Worm (Caenorhabditis elegans): ENCODE results near the gene C50F4.6.

Gene C50F4.6

ce11 chrV:9507742-9508141 lies 38.1 kb upstream of the C50F4.6 start, which contains the start of gene acs-14:
TSS of gene acs-14 (plus strand) at chrV:9508132.
- TF ChIP-seq snpc-4 (tag; optimal IDR thresholded peaks at IDR 0.05) (no peak), daf-16 (GFP tag; optimal IDR thresholded peaks at IDR 0.05) (no peak), daf-16 (tag; optimal IDR thresholded peaks at IDR 0.05) (peak; percentile 56), nhr-28 (tag; optimal IDR thresholded peaks at IDR 0.05) (peak; percentile 50), cey-2 (tag; optimal IDR thresholded peaks at IDR 0.05; ENCODE audit: borderline replicate concordance, insufficient read depth) (no peak), nhr-76 (tag; optimal IDR thresholded peaks at IDR 0.05) (no peak), mxl-2 (GFP tag; conservative IDR thresholded peaks at IDR 0.05) (no peak), pqm-1 (tag; optimal IDR thresholded peaks at IDR 0.05) (peak; percentile 23), dmd-6 (GFP tag; IDR thresholded peaks at IDR 0.05) (peak; percentile 34; the same call in 1 of the 2 replicates), spr-3 (GFP tag; optimal IDR thresholded peaks at IDR 0.05) (no peak), aha-1 (tag) (peak; percentile 74), dve-1 (tag; optimal IDR thresholded peaks at IDR 0.05; ENCODE audit: insufficient read depth) (peak; percentile 26), hlh-11 (tag; optimal IDR thresholded peaks at IDR 0.05) (peak; percentile 16)

DNA sequence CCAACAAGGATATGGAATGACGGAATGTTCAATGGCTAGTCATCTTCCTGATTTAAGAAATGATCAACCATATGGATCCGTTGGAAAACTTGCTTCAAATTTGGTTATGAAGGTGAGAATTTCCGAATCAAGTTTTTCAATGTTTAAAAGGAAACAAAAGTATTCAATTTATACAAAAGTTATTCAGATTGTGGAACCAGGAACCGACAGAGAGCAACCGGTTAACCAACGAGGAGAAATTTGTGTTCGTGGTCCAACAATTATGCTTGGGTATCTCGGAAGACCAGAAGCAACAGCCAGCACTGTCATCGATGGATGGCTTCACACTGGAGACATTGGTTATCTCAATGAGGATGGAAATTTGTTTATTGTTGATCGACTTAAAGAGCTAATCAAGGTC lies 36.3 kb upstream of the C50F4.6 start:
- TF ChIP-seq mdl-1 (tag; optimal IDR thresholded peaks at IDR 0.05), result no peak
- TF ChIP-seq attf-4 (tag; optimal IDR thresholded peaks at IDR 0.05), result no peak
- TF ChIP-seq unc-62 (GFP tag; optimal IDR thresholded peaks at IDR 0.05 in 1 of 2), result peak in 1 of 2 experiments; percentile 32
- no peak for TF ChIP-seq unc-62 (tag; optimal IDR thresholded peaks at IDR 0.05)
- TF ChIP-seq dmd-6 (GFP tag; IDR thresholded peaks at IDR 0.05), result no peak
- TF ChIP-seq aha-1 (tag), result peak; percentile 97

DNA sequence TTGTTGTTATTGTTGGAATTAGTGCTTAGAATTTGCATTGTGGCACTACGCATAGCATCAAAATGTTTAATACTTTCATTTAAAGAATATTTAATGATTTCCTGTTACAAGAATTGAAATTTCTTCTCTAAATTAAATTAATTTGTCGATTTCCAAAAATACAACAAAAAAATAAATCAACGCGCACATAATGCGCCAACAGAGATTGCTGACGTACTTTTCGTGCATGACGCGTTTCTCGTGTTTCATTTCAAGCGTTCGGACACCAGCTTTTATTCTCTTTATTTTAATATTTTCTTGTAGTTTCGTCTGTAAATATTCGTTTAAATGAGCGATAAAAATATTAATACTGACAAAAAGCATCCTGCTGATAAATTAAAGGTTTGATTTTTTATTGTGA lies 32.3 kb upstream of the C50F4.6 start, which contains the start of gene eif-2Bdelta:
eif-2Bdelta (plus strand) TSS at position 235 of the 400 bp plus-strand sequence.
- peak; percentile 60 for TF ChIP-seq mes-2 (tag; optimal IDR thresholded peaks at IDR 0.05; ENCODE audit: poor library complexity, severe bottlenecking)
- no peak for TF ChIP-seq zag-1 (tag; optimal IDR thresholded peaks at IDR 0.05)
- peak; percentile 47 for TF ChIP-seq dve-1 (tag; optimal IDR thresholded peaks at IDR 0.05; ENCODE audit: insufficient read depth)
- TF ChIP-seq hlh-30 (tag; optimal IDR thresholded peaks at IDR 0.05; ENCODE audit: insufficient read depth), result peak; percentile 10
- TF ChIP-seq duxl-1 (tag; optimal IDR thresholded peaks at IDR 0.05; ENCODE audit: poor library complexity), result peak; percentile 7
- no peak for TF ChIP-seq Y48G9A.11 (GFP tag; IDR thresholded peaks at IDR 0.05)
- 0 out of 2 replicates have a peak, but pooled peaks have one; percentile 10 for TF ChIP-seq arid-1 (GFP tag; conservative IDR thresholded peaks at IDR 0.05)
- peak; percentile 23 for TF ChIP-seq ztf-7 (tag; optimal IDR thresholded peaks at IDR 0.05)
- TF ChIP-seq nhr-102 (tag; optimal IDR thresholded peaks at IDR 0.05), result peak; percentile 49
- no peak for TF ChIP-seq spr-3 (GFP tag; optimal IDR thresholded peaks at IDR 0.05)
- TF ChIP-seq dmd-6 (GFP tag; IDR thresholded peaks at IDR 0.05), result peak; percentile 38; the same call in 1 of the 2 replicates
- no peak for TF ChIP-seq madf-9 (GFP tag; conservative IDR thresholded peaks at IDR 0.05)
- no peak for TF ChIP-seq fkh-10 (GFP tag; optimal IDR thresholded peaks at IDR 0.05)
- no peak for TF ChIP-seq nhr-111 (GFP tag; optimal IDR thresholded peaks at IDR 0.05)
- TF ChIP-seq lin-39 (tag; optimal IDR thresholded peaks at IDR 0.05), result no peak
- no peak for TF ChIP-seq daf-16 (GFP tag; optimal IDR thresholded peaks at IDR 0.05)
- peak; percentile 46 for TF ChIP-seq daf-16 (tag; optimal IDR thresholded peaks at IDR 0.05)
- peak; percentile 45 for TF ChIP-seq rbr-2 (tag; optimal IDR thresholded peaks at IDR 0.05)
- no peak for TF ChIP-seq F26F4.8 (GFP tag; conservative IDR thresholded peaks at IDR 0.05)
- no peak for TF ChIP-seq F44E2.7 (GFP tag; IDR thresholded peaks at IDR 0.05)
- peak; percentile 47 for TF ChIP-seq lin-38 (GFP tag; IDR thresholded peaks at IDR 0.05)
- TF ChIP-seq nhr-48 (tag; optimal IDR thresholded peaks at IDR 0.05), result peak; percentile 18
- peak; percentile 69 for TF ChIP-seq dpl-1 (GFP tag; optimal IDR thresholded peaks at IDR 0.05)
- TF ChIP-seq mep-1 (tag; optimal IDR thresholded peaks at IDR 0.05), result peak; percentile 36
- no peak for TF ChIP-seq nhr-6 (tag; optimal IDR thresholded peaks at IDR 0.05)
- TF ChIP-seq lsy-2 (tag; optimal IDR thresholded peaks at IDR 0.05), result peak in 1 of 2 experiments; percentile 66
- TF ChIP-seq hif-1 (tag; optimal IDR thresholded peaks at IDR 0.05), result no peak
- TF ChIP-seq lin-29 (GFP tag; IDR thresholded peaks at IDR 0.05), result no peak

All from whole organism, L4 larva.